Worm (Caenorhabditis elegans): ENCODE results near the gene spp-9.

DNA sequence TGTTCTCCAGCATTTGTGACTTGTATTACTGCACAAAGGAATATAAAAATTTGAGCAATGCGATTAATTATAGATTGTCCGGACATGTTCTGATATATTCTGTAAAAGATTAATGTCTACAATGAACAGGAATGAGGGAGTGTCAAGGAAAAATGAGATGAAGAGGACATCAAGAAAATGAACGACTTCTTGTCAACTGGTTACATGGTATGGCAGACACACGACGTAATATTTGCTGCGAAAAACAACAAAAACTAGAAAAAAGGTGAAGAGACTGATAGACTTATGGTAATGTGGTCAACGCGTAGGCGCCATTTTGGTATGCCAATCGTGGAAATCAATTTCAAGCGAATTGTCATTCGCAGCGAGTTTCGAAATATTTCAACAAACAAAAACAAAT is 41.0 kb upstream of the spp-9 start, which contains the start of gene igeg-2:
- TF ChIP-seq nhr-10 (tag; optimal IDR thresholded peaks at IDR 0.05), result no peak
- TF ChIP-seq lin-15B (tag; optimal IDR thresholded peaks at IDR 0.05), result no peak
- no peak for TF ChIP-seq ceh-82 (tag; optimal IDR thresholded peaks at IDR 0.05)
- no peak for TF ChIP-seq zag-1 (tag; optimal IDR thresholded peaks at IDR 0.05)
- no peak for TF ChIP-seq nhr-76 (tag; optimal IDR thresholded peaks at IDR 0.05)
- no peak for TF ChIP-seq lin-39 (tag; optimal IDR thresholded peaks at IDR 0.05)
- TF ChIP-seq ama-1 (optimal IDR thresholded peaks at IDR 0.05), result no peak
- TF ChIP-seq gei-8 (GFP tag; optimal IDR thresholded peaks at IDR 0.05), result no peak
- TF ChIP-seq nhr-11 (tag; optimal IDR thresholded peaks at IDR 0.05), result no peak
- TF ChIP-seq skn-1 (tag; optimal IDR thresholded peaks at IDR 0.05), result no peak
- TF ChIP-seq fos-1 (tag; optimal IDR thresholded peaks at IDR 0.05), result no peak
- no peak for TF ChIP-seq egl-27 (tag; optimal IDR thresholded peaks at IDR 0.05)
- TF ChIP-seq dmd-6 (GFP tag; IDR thresholded peaks at IDR 0.05), result no peak

Measured in whole organism, L4 larva.